Fruit fly (Drosophila melanogaster) whole organism, embryonic: ENCODE measurements around the gene amon.

Source experiments
- CG12071 ChIP-seq: fragments of 200-800 bp; sonication (Bioruptor generic); optimal IDR thresholded peaks from 3 replicates; lab custom pipeline; 2018; ENCODE audit warnings: missing biosample characterization, mild to moderate bottlenecking, missing genetic modification characterization
- CG14441 ChIP-seq: fragments of 200-800 bp; sonication (Bioruptor generic); IDR thresholded peaks from 2 replicates; pipeline ENCODE4 v1.3.6; 2022; ENCODE audit warnings: missing biosample characterization, missing genetic modification characterization
- CG3065 ChIP-seq: fragments of 200-800 bp; sonication (Bioruptor generic); optimal IDR thresholded peaks from 2 replicates; lab custom pipeline; 2016; ENCODE audit warnings: missing biosample characterization, missing genetic modification characterization
- CG9609 ChIP-seq: fragments of 200-800 bp; sonication (Bioruptor generic); optimal IDR thresholded peaks from 3 replicates; lab custom pipeline; 2016; ENCODE audit warnings: missing biosample characterization, missing genetic modification characterization
- ro ChIP-seq: fragments of 200-800 bp; sonication (Bioruptor generic); IDR thresholded peaks from 2 replicates; pipeline ENCODE4 v1.3.6; 2022; ENCODE audit warnings: missing biosample characterization, missing genetic modification characterization
- sens ChIP-seq: fragments of 200-800 bp; sonication (Bioruptor generic); peaks from one replicate; lab custom pipeline; 2016; ENCODE audit warnings: missing biosample characterization, missing genetic modification characterization
- tgo ChIP-seq: fragments of 200-800 bp; sonication (Bioruptor generic); IDR thresholded peaks from 3 replicates; pipeline ENCODE4 v1.3.6; 2022; ENCODE audit warnings: missing biosample characterization, missing genetic modification characterization

The amon gene

dm6 chr3R:26654594-26654993, 59.4 kb downstream of the amon start (continued):
- peak; percentile 63 for TF ChIP-seq CG9609 (GFP tag; lab: Kevin White, UChicago)
- peak; percentile 88 for TF ChIP-seq sens
- no peak for TF ChIP-seq CG3065
- TF ChIP-seq CG14441, result peak; percentile 77
- TF ChIP-seq CG12071, result peak; percentile 21
- peak; percentile 66; the same call in 2 of the 3 replicates for TF ChIP-seq tgo (GFP tag; lab: Robert Waterston, UW)
- no peak for TF ChIP-seq ro (GFP tag; lab: Robert Waterston, UW)
